Worm (Caenorhabditis elegans): ENCODE measurements around the gene R07B1.8.

Gene R07B1.8

ce11 chrX:9905840-9906239 lies 33.4 kb upstream of the R07B1.8 start, which contains the start of gene F21G4.5:
F21G4.5 (plus strand) TSS chrX:9906140.
- TF ChIP-seq ZK546.5 (tag; optimal IDR thresholded peaks at IDR 0.05) (no peak), ceh-32 (tag; optimal IDR thresholded peaks at IDR 0.05; ENCODE audit: poor library complexity) (no peak), duxl-1 (tag; optimal IDR thresholded peaks at IDR 0.05; ENCODE audit: poor library complexity) (no peak), mdt-29 (GFP tag; IDR thresholded peaks at IDR 0.05) (no peak), hif-1 (tag; optimal IDR thresholded peaks at IDR 0.05) (no peak), ceh-20 (GFP tag; IDR thresholded peaks at IDR 0.05) (no peak), lin-15B (tag; optimal IDR thresholded peaks at IDR 0.05) (no peak), lin-1 (GFP tag; IDR thresholded peaks at IDR 0.05) (no peak), set-16 (GFP tag; IDR thresholded peaks at IDR 0.05) (no peak), ceh-28 (tag; optimal IDR thresholded peaks at IDR 0.05) (no peak), cey-2 (tag; optimal IDR thresholded peaks at IDR 0.05; ENCODE audit: borderline replicate concordance, insufficient read depth) (no peak)

- no peak for TF ChIP-seq R02D3.7 (tag; optimal IDR thresholded peaks at IDR 0.05)
- peak; percentile 14 for TF ChIP-seq dpl-1 (GFP tag; optimal IDR thresholded peaks at IDR 0.05)
- TF ChIP-seq lsy-2 (tag; optimal IDR thresholded peaks at IDR 0.05) = peak in 1 of 2 experiments; percentile 58
- TF ChIP-seq T20F7.1 (GFP tag; optimal IDR thresholded peaks at IDR 0.05) = no peak
- no peak for TF ChIP-seq ctbp-1 (GFP tag; IDR thresholded peaks at IDR 0.05)
- TF ChIP-seq saeg-2 (GFP tag; IDR thresholded peaks at IDR 0.05) = no peak
- TF ChIP-seq daf-16 (GFP tag; optimal IDR thresholded peaks at IDR 0.05) = no peak
- TF ChIP-seq daf-16 (tag; optimal IDR thresholded peaks at IDR 0.05) = peak; percentile 41
- TF ChIP-seq mxl-3 (GFP tag; optimal IDR thresholded peaks at IDR 0.05) = peak; percentile 58
- peak; percentile 70 for TF ChIP-seq hmg-1.1 (GFP tag; IDR thresholded peaks at IDR 0.05)
- TF ChIP-seq nhr-28 (tag; optimal IDR thresholded peaks at IDR 0.05) = peak; percentile 70
- peak; percentile 62 for TF ChIP-seq hlh-30 (tag; optimal IDR thresholded peaks at IDR 0.05; ENCODE audit: insufficient read depth)
- peak in 1 of 2 experiments; percentile 60 for TF ChIP-seq mdl-1 (tag; optimal IDR thresholded peaks at IDR 0.05)
- TF ChIP-seq rbr-2 (tag; optimal IDR thresholded peaks at IDR 0.05) = peak; percentile 58
- peak in 1 of 2 experiments; percentile 61 for TF ChIP-seq unc-62 (GFP tag; optimal IDR thresholded peaks at IDR 0.05 in 1 of 2)
- TF ChIP-seq unc-62 (tag; optimal IDR thresholded peaks at IDR 0.05) = no peak
- peak; percentile 72 for TF ChIP-seq aha-1 (tag)
- TF ChIP-seq jun-1 (tag; optimal IDR thresholded peaks at IDR 0.05) = no peak
- TF ChIP-seq nhr-111 (GFP tag; optimal IDR thresholded peaks at IDR 0.05) = no peak
- peak; percentile 45 for TF ChIP-seq dve-1 (tag; optimal IDR thresholded peaks at IDR 0.05; ENCODE audit: insufficient read depth)
- peak; percentile 56 for TF ChIP-seq fkh-10 (GFP tag; optimal IDR thresholded peaks at IDR 0.05)
- TF ChIP-seq snpc-1.2 (GFP tag; IDR thresholded peaks at IDR 0.05) = no peak
- TF ChIP-seq arid-1 (GFP tag; conservative IDR thresholded peaks at IDR 0.05) = 0 out of 2 replicates have a peak, but pooled peaks have one; percentile 24
- peak; percentile 5 for TF ChIP-seq nhr-77 (tag; optimal IDR thresholded peaks at IDR 0.05)
These were observed 27.1 kb upstream of the R07B1.8 start, which contains the start of gene phf-34 for ce11 chrX:9899426-9900131. phf-34 (minus strand) TSS chrX:9899476.

- no peak for TF ChIP-seq hlh-11 (tag; optimal IDR thresholded peaks at IDR 0.05)
- TF ChIP-seq fos-1 (tag; optimal IDR thresholded peaks at IDR 0.05) = no peak
- no peak for TF ChIP-seq ztf-7 (tag; optimal IDR thresholded peaks at IDR 0.05)
- TF ChIP-seq set-16 (GFP tag; IDR thresholded peaks at IDR 0.05) = no peak
- no peak for TF ChIP-seq rbr-2 (tag; optimal IDR thresholded peaks at IDR 0.05)
- TF ChIP-seq egl-43 (GFP tag; IDR thresholded peaks at IDR 0.05) = no peak
- no peak for TF ChIP-seq nhr-10 (tag; optimal IDR thresholded peaks at IDR 0.05)
- TF ChIP-seq nhr-111 (GFP tag; optimal IDR thresholded peaks at IDR 0.05) = no peak
- TF ChIP-seq tra-1 (GFP tag; IDR thresholded peaks at IDR 0.05) = no peak
- TF ChIP-seq F49E8.2 (tag; optimal IDR thresholded peaks at IDR 0.05; ENCODE audit: borderline replicate concordance) = no peak
- no peak for TF ChIP-seq daf-8 (GFP tag; IDR thresholded peaks at IDR 0.05)
- no peak for TF ChIP-seq daf-19 (GFP tag; conservative IDR thresholded peaks at IDR 0.05)
- TF ChIP-seq zag-1 (tag; optimal IDR thresholded peaks at IDR 0.05) = no peak
- no peak for TF ChIP-seq nhr-77 (tag; optimal IDR thresholded peaks at IDR 0.05)
- no peak for TF ChIP-seq aha-1 (tag)
- no peak for TF ChIP-seq arid-1 (GFP tag; conservative IDR thresholded peaks at IDR 0.05)
- no peak for TF ChIP-seq lin-13 (GFP tag; optimal IDR thresholded peaks at IDR 0.05)
These were observed 22.4 kb upstream of the R07B1.8 start, which contains the start of gene F21G4.3 for ce11 chrX:9894844-9895243. F21G4.3 (plus strand) TSS chrX:9895144.
